Fruit fly (Drosophila melanogaster) S2 (cell line): Measurements from ENCODE around the gene CG9986.

Experiments
- CG8478 ChIP-seq: fragments of >200 bp; optimal IDR thresholded peaks from 2 replicates; lab custom pipeline; 2018
- CTCF ChIP-seq, 2 experiments: fragments of >200 bp; optimal IDR thresholded peaks; 2 replicates each; lab custom pipeline; 2018

dm6 chr3R:28556385-28556784 is 49.5 kb upstream of the CG9986 start:
- TF ChIP-seq CTCF (optimal IDR thresholded peaks at IDR 0.05; lab: Kevin White, UChicago) = no peak
- no peak for TF ChIP-seq CG8478 (lab: Kevin White, UChicago)
